Worm (Caenorhabditis elegans) whole organism, L1 larva: ENCODE results near the gene prx-2.

ENCODE experiments used
- F16B12.6 ChIP-seq: fragments of 150-350 bp; optimal IDR thresholded peaks from 2 replicates; lab custom pipeline; 2014; ENCODE audit warnings: missing biosample characterization, missing genetic modification characterization
- ama-1 ChIP-seq: fragments of 150-350 bp; optimal IDR thresholded peaks from 2 replicates; lab custom pipeline; 2014
- egl-27 ChIP-seq, 2 experiments: fragments of 150-350 bp in 1 of 2; sonication (generic microtip); optimal IDR thresholded peaks; 3 replicates each; lab custom pipeline; 2017 to 2018; ENCODE audit warnings: missing biosample characterization in 2 of 2, missing genetic modification characterization in 2 of 2, missing genetic modification reagents in 2 of 2
- elt-3 ChIP-seq, 6 experiments: fragments of 150-350 bp in 1 of 6; sonication (generic microtip); optimal IDR thresholded peaks; 2 replicates each; lab custom pipeline; 2017 to 2018; ENCODE audit warnings: missing biosample characterization in 6 of 6, missing genetic modification characterization in 6 of 6, inconsistent platforms in 1 of 6
- hlh-4 ChIP-seq: sonication (generic microtip); optimal IDR thresholded peaks from 2 replicates; lab custom pipeline; 2016; ENCODE audit warnings: mild to moderate bottlenecking, missing genetic modification characterization, missing compliant biosample characterization
- hpl-2 ChIP-seq: fragments of 150-350 bp; optimal IDR thresholded peaks from 2 replicates; lab custom pipeline; 2014; ENCODE audit warnings: missing biosample characterization, missing genetic modification reagents, missing genetic modification characterization
- irx-1 ChIP-seq: sonication (generic microtip); optimal IDR thresholded peaks from 2 replicates; lab custom pipeline; 2016; ENCODE audit warnings: missing genetic modification characterization, missing compliant biosample characterization
- lin-15B ChIP-seq: fragments of 150-350 bp; sonication (generic microtip); optimal IDR thresholded peaks from 3 replicates; lab custom pipeline; 2014; ENCODE audit warnings: missing biosample characterization, missing genetic modification characterization
- nhr-20 ChIP-seq: sonication (generic microtip); optimal IDR thresholded peaks from 2 replicates; lab custom pipeline; 2016; ENCODE audit warnings: mild to moderate bottlenecking, missing genetic modification characterization, missing compliant biosample characterization
- nhr-77 ChIP-seq: fragments of 150-350 bp; optimal IDR thresholded peaks from 2 replicates; lab custom pipeline; 2014; ENCODE audit warnings: missing biosample characterization, missing genetic modification characterization
- pag-3 ChIP-seq: sonication (generic microtip); optimal IDR thresholded peaks from 2 replicates; lab custom pipeline; 2017; ENCODE audit warnings: missing genetic modification characterization, mild to moderate bottlenecking, missing compliant biosample characterization, antibody characterized with exemption, borderline replicate concordance; ENCODE audit not compliant: insufficient read depth
- snpc-4 ChIP-seq: fragments of 150-350 bp; optimal IDR thresholded peaks from 2 replicates; lab custom pipeline; 2014; ENCODE audit warnings: missing biosample characterization, missing genetic modification characterization
- unc-62 ChIP-seq: fragments of 150-350 bp; optimal IDR thresholded peaks from 2 replicates; lab custom pipeline; 2014; ENCODE audit warnings: missing biosample characterization, missing genetic modification reagents, missing genetic modification characterization
- xbp-1 ChIP-seq: sonication (generic microtip); optimal IDR thresholded peaks from 2 replicates; lab custom pipeline; 2016; ENCODE audit warnings: missing genetic modification characterization, missing compliant biosample characterization

- TF ChIP-seq lin-15B (tag; lab: Kevin White, UChicago) (no peak), hlh-4 (tag; lab: Kevin White, UChicago) (no peak), egl-27 (tag; optimal IDR thresholded peaks at IDR 0.05; lab: Kevin White, UChicago) (no peak), F16B12.6 (tag; lab: Kevin White, UChicago) (no peak), pag-3 (tag; lab: Kevin White, UChicago) (no peak), nhr-20 (tag; lab: Kevin White, UChicago) (no peak), unc-62 (GFP tag; lab: Kevin White, UChicago) (no peak), xbp-1 (tag; lab: Kevin White, UChicago) (no peak), snpc-4 (tag; lab: Kevin White, UChicago) (no peak), elt-3 (tag; optimal IDR thresholded peaks at IDR 0.05; lab: Kevin White, UChicago) (no peak), irx-1 (no peak), nhr-77 (tag; lab: Kevin White, UChicago) (no peak), hpl-2 (no peak), ama-1 (lab: Kevin White, UChicago) (no peak)
Measured at ce11 chrIV:11651965-11652453, 8.1 kb downstream of the prx-2 start, which contains the start of the genes acl-3 and ndub-6.
